Fruit fly (Drosophila melanogaster) whole organism, wandering third instar larva: Measurements from ENCODE around the gene bgm.

Source experiments
- Abd-B ChIP-seq: fragments of >200 bp; optimal IDR thresholded peaks from 2 replicates; lab custom pipeline; 2017; ENCODE audit warnings: missing biosample characterization, missing genetic modification characterization
- CG32264 ChIP-seq: fragments of 200-800 bp; sonication (Bioruptor generic); optimal IDR thresholded peaks from 2 replicates; lab custom pipeline; 2016; ENCODE audit warnings: missing biosample characterization, missing genetic modification characterization
- CG9705 ChIP-seq: fragments of 200-800 bp; sonication (Bioruptor generic); optimal IDR thresholded peaks from 2 replicates; lab custom pipeline; 2018; ENCODE audit warnings: missing biosample characterization, mild to moderate bottlenecking, missing genetic modification characterization
- CrebA ChIP-seq: fragments of 200-800 bp; sonication (Bioruptor generic); optimal IDR thresholded peaks from 2 replicates; lab custom pipeline; 2016; ENCODE audit warnings: missing biosample characterization, mild to moderate bottlenecking, missing genetic modification characterization, borderline replicate concordance
- Dfd ChIP-seq: fragments of >200 bp; optimal IDR thresholded peaks from 2 replicates; lab custom pipeline; 2017; ENCODE audit warnings: missing biosample characterization, missing genetic modification characterization
- Dif ChIP-seq: fragments of 200-275, 200-300 bp; sonication (Bioruptor generic); optimal IDR thresholded peaks from 2 replicates; lab custom pipeline; 2018; ENCODE audit warnings: missing biosample characterization, missing genetic modification characterization; ENCODE audit not compliant: partially characterized antibody
- GATAd ChIP-seq: sonication (Bioruptor generic); optimal IDR thresholded peaks from 2 replicates; lab custom pipeline; 2016; ENCODE audit warnings: missing biosample characterization, missing genetic modification characterization
- HLH106 ChIP-seq: fragments of 200-800 bp; optimal IDR thresholded peaks from 3 replicates; lab custom pipeline; 2019; ENCODE audit warnings: missing biosample characterization, mild to moderate bottlenecking, missing genetic modification characterization, moderate library complexity
- Hnf4 ChIP-seq: fragments of 200-800 bp; sonication (Bioruptor generic); optimal IDR thresholded peaks from 2 replicates; lab custom pipeline; 2016; ENCODE audit warnings: missing biosample characterization, mild to moderate bottlenecking, missing genetic modification characterization
- Hr78 ChIP-seq: fragments of >200 bp; optimal IDR thresholded peaks from 2 replicates; lab custom pipeline; 2017; ENCODE audit warnings: missing biosample characterization, missing genetic modification characterization
- Hr83 ChIP-seq: fragments of 200-300 bp; sonication (Bioruptor generic); optimal IDR thresholded peaks from 2 replicates; lab custom pipeline; 2016; ENCODE audit warnings: missing biosample characterization, mild to moderate bottlenecking, missing genetic modification characterization, moderate library complexity; ENCODE audit not compliant: poor library complexity, severe bottlenecking
- Jra ChIP-seq: sonication (Bioruptor generic); optimal IDR thresholded peaks from 2 replicates; lab custom pipeline; 2016; ENCODE audit warnings: missing biosample characterization, missing genetic modification characterization
- Mio ChIP-seq: sonication (Bioruptor generic); optimal IDR thresholded peaks from 2 replicates; lab custom pipeline; 2016; ENCODE audit warnings: missing biosample characterization, missing genetic modification characterization
- Myc ChIP-seq: fragments of >200 bp; optimal IDR thresholded peaks from 2 replicates; lab custom pipeline; 2017
- N ChIP-seq: fragments of >200 bp; optimal IDR thresholded peaks from 2 replicates; lab custom pipeline; 2018; ENCODE audit warnings: missing biosample characterization, missing external identifiers, missing genetic modification characterization
- OdsH ChIP-seq: fragments of 200-800 bp; sonication (Bioruptor generic); optimal IDR thresholded peaks from 2 replicates; lab custom pipeline; 2016; ENCODE audit warnings: missing biosample characterization, mild to moderate bottlenecking, missing genetic modification characterization
- Rel ChIP-seq, 2 experiments: fragments of 200-800 bp; sonication (Bioruptor generic) in 1 of 2; optimal IDR thresholded peaks; 2 replicates in 1 of 2; 3 replicates in 1 of 2; lab custom pipeline; 2016 to 2019; ENCODE audit warnings: mild to moderate bottlenecking in 2 of 2, missing biosample characterization in 2 of 2, missing genetic modification characterization in 2 of 2, moderate library complexity in 1 of 2
- Sp1 ChIP-seq: fragments of 200-800 bp; sonication (Bioruptor generic); optimal IDR thresholded peaks from 3 replicates; lab custom pipeline; 2019; ENCODE audit warnings: missing biosample characterization, mild to moderate bottlenecking, missing genetic modification characterization, moderate library complexity
- Vsx2 ChIP-seq: fragments of 200-300, 225-300 bp; sonication (Bioruptor generic); optimal IDR thresholded peaks from 2 replicates; lab custom pipeline; 2018; ENCODE audit warnings: missing biosample characterization, missing genetic modification characterization; ENCODE audit not compliant: partially characterized antibody
- br ChIP-seq: fragments of 200-800 bp; sonication (Bioruptor generic); optimal IDR thresholded peaks from 2 replicates; lab custom pipeline; 2016; ENCODE audit warnings: missing biosample characterization, missing genetic modification characterization
- brk ChIP-seq: fragments of 200-800 bp; sonication (Bioruptor generic); optimal IDR thresholded peaks from 2 replicates; lab custom pipeline; 2016; ENCODE audit warnings: missing biosample characterization, mild to moderate bottlenecking, missing genetic modification characterization
- dl ChIP-seq, 2 experiments: fragments of 175-275, 200-275 bp in 1 of 2; fragments of 200-275 bp in 1 of 2; sonication (Bioruptor generic); optimal IDR thresholded peaks; lab custom pipeline; 2018; ENCODE audit warnings: mild to moderate bottlenecking in 2 of 2, missing biosample characterization in 2 of 2, missing genetic modification characterization in 2 of 2, moderate library complexity in 2 of 2; ENCODE audit not compliant: partially characterized antibody in 2 of 2, insufficient read depth in 1 of 2
- dmrt93B ChIP-seq: fragments of 200-800 bp; sonication (Bioruptor generic); optimal IDR thresholded peaks from 2 replicates; lab custom pipeline; 2018; ENCODE audit warnings: missing biosample characterization, mild to moderate bottlenecking, missing genetic modification characterization
- dsf ChIP-seq: sonication (Bioruptor generic); optimal IDR thresholded peaks from 2 replicates; lab custom pipeline; 2016; ENCODE audit warnings: missing biosample characterization, missing genetic modification characterization, borderline replicate concordance
- ey ChIP-seq: fragments of 200-800 bp; sonication (Bioruptor generic); optimal IDR thresholded peaks from 2 replicates; lab custom pipeline; 2016; ENCODE audit warnings: missing biosample characterization, missing genetic modification characterization
- foxo ChIP-seq, 2 experiments: fragments of 200-800 bp; sonication (Bioruptor generic); optimal IDR thresholded peaks; 2 replicates in 1 of 2; 3 replicates in 1 of 2; lab custom pipeline; 2016 to 2017; ENCODE audit warnings: missing biosample characterization in 2 of 2, missing genetic modification characterization in 2 of 2
- fru ChIP-seq: fragments of 200-800 bp; sonication (Bioruptor generic); optimal IDR thresholded peaks from 3 replicates; lab custom pipeline; 2016; ENCODE audit warnings: missing biosample characterization, mild to moderate bottlenecking, missing genetic modification characterization
- h ChIP-seq: fragments of 200-800 bp; sonication (Bioruptor generic); optimal IDR thresholded peaks from 3 replicates; lab custom pipeline; 2016; ENCODE audit warnings: missing biosample characterization, mild to moderate bottlenecking, missing genetic modification characterization
- jim ChIP-seq: fragments of 175-275, 200-325 bp; sonication (Bioruptor generic); optimal IDR thresholded peaks from 2 replicates; lab custom pipeline; 2016; ENCODE audit warnings: missing biosample characterization, mild to moderate bottlenecking, missing genetic modification characterization
- lola ChIP-seq: fragments of >200 bp; optimal IDR thresholded peaks from 2 replicates; lab custom pipeline; 2017; ENCODE audit warnings: missing biosample characterization, missing genetic modification characterization
- pan ChIP-seq: fragments of >200 bp; optimal IDR thresholded peaks from 2 replicates; lab custom pipeline; 2017
- psq ChIP-seq: fragments of 200-800 bp; sonication (Bioruptor generic); optimal IDR thresholded peaks from 3 replicates; lab custom pipeline; 2017; ENCODE audit warnings: missing biosample characterization, mild to moderate bottlenecking, missing genetic modification characterization, moderate library complexity
- rgr ChIP-seq: fragments of 200-800 bp; sonication (Bioruptor generic); optimal IDR thresholded peaks from 3 replicates; lab custom pipeline; 2016; ENCODE audit warnings: missing biosample characterization, mild to moderate bottlenecking, missing genetic modification characterization
- sage ChIP-seq: fragments of 200-800 bp; sonication (Bioruptor generic); optimal IDR thresholded peaks from 2 replicates; lab custom pipeline; 2016; ENCODE audit warnings: missing biosample characterization, mild to moderate bottlenecking, missing genetic modification characterization
- sv ChIP-seq: fragments of 200-800 bp; sonication (Bioruptor generic); optimal IDR thresholded peaks from 3 replicates; lab custom pipeline; 2016; ENCODE audit warnings: missing biosample characterization, missing genetic modification characterization
- tai ChIP-seq: sonication (Bioruptor generic); optimal IDR thresholded peaks from 2 replicates; lab custom pipeline; 2016; ENCODE audit warnings: missing biosample characterization, missing genetic modification characterization
- usp ChIP-seq: fragments of >200 bp; optimal IDR thresholded peaks from 2 replicates; lab custom pipeline; 2017; ENCODE audit warnings: missing biosample characterization, missing genetic modification characterization
- woc ChIP-seq: sonication (Bioruptor generic); optimal IDR thresholded peaks from 2 replicates; lab custom pipeline; 2016; ENCODE audit warnings: missing biosample characterization, mild to moderate bottlenecking, missing genetic modification characterization

bgm gene

DNA sequence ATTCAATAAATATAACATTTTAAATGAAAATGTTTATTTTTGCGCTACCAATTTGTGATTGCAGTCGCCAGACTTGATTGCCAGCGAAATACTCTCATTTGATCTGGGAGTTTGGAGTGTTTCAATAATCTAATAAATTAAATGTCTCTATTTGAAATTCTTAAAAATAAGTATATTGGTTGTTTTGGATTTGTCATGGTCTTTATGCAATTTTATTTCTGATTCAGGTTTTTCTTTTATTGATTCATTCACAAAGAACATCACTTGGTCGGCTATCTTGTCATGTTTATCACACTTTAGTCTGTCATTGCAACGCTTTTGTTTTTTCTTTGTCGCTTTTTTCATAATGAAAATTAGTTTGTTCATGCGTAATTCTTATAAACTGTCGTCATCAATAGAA, 13.9 kb upstream of the bgm start:
- TF ChIP-seq Sp1 (GFP tag; lab: Kevin White, UChicago) (no peak), ey (no peak), sv (no peak), foxo (GFP tag; optimal IDR thresholded peaks at IDR 0.05; lab: Kevin White, UChicago) (peak in 1 of 2 experiments; percentile 36), rgr (GFP tag; lab: Kevin White, UChicago) (peak; percentile 19), pan (lab: Kevin White, UChicago) (no peak), Myc (no peak), Mio (GFP tag; lab: Kevin White, UChicago) (no peak), CG32264 (GFP tag; lab: Kevin White, UChicago) (no peak), Abd-B (GFP tag; lab: Kevin White, UChicago) (no peak), lola (no peak), woc (no peak), dsf (GFP tag; lab: Kevin White, UChicago) (no peak), CG9705 (no peak), Hr78 (no peak), jim (GFP tag; lab: Kevin White, UChicago) (no peak), psq (GFP tag; lab: Kevin White, UChicago) (no peak), Dif (no peak), sage (GFP tag; lab: Kevin White, UChicago) (peak; percentile 6), dmrt93B (no peak), OdsH (GFP tag; lab: Kevin White, UChicago) (no peak), dl (GFP tag; optimal IDR thresholded peaks at IDR 0.05; lab: Kevin White, UChicago; ENCODE audit: insufficient read depth in 1 of 2, partially characterized antibody in 2 of 2) (no peak), Hr83 (GFP tag; lab: Kevin White, UChicago) (no peak), Dfd (no peak), Vsx2 (no peak), Rel (GFP tag; optimal IDR thresholded peaks at IDR 0.05; lab: Kevin White, UChicago) (no peak), Rel (tag; optimal IDR thresholded peaks at IDR 0.05; lab: Kevin White, UChicago) (no peak), Jra (no peak), CrebA (GFP tag; lab: Kevin White, UChicago) (no peak), HLH106 (tag; lab: Kevin White, UChicago) (peak; percentile 63), N (GFP tag; lab: Kevin White, UChicago) (no peak), h (GFP tag; lab: Kevin White, UChicago) (peak; percentile 34)

- no peak for TF ChIP-seq Myc
- TF ChIP-seq Dfd, result peak; percentile 65
- no peak for TF ChIP-seq h (GFP tag; lab: Kevin White, UChicago)
- TF ChIP-seq HLH106 (tag; lab: Kevin White, UChicago), result no peak
- no peak for TF ChIP-seq tai (GFP tag; lab: Kevin White, UChicago)
- no peak for TF ChIP-seq br
- TF ChIP-seq CG9705, result no peak
- TF ChIP-seq Abd-B (GFP tag; lab: Kevin White, UChicago), result no peak
- no peak for TF ChIP-seq Hnf4 (GFP tag; lab: Kevin White, UChicago)
Observed at dm6 chr2L:14001078-14001477, 11.7 kb upstream of the bgm start, which contains the start of gene rk. rk (minus strand) TSS chr2L:14001248.

dm6 chr2L:14001887-14002286, 10.9 kb upstream of the bgm start:
- TF ChIP-seq sage (GFP tag; lab: Kevin White, UChicago), result no peak

DNA sequence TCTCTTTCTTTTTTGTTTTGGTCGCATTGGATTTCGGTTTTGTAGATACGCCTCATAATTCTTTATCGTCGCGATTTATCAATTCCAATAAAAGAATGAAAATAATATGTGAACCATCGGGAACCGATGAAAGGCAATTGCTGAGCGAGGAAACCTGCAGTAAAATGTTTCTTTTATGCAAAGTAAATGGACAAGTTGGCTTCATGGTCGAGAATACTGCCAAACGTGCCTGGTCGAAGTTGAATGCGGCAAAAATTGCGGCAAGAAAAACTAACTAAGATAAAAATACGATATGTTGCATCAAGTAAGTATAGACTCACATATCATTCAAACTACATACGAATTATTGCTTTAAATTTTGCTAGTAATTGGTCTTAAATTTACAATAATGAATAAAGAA, 5.0 kb upstream of the bgm start, which contains the start of gene CG42692:
Gene CG42692 (plus strand): TSS at position 301 of the 400 bp plus-strand sequence.
- TF ChIP-seq sage (GFP tag; lab: Kevin White, UChicago), result no peak
- TF ChIP-seq Vsx2, result no peak
- no peak for TF ChIP-seq usp (GFP tag; lab: Kevin White, UChicago)
- TF ChIP-seq psq (GFP tag; lab: Kevin White, UChicago), result no peak
- TF ChIP-seq jim (GFP tag; lab: Kevin White, UChicago), result no peak
- no peak for TF ChIP-seq fru
- no peak for TF ChIP-seq Abd-B (GFP tag; lab: Kevin White, UChicago)
- no peak for TF ChIP-seq tai (GFP tag; lab: Kevin White, UChicago)
- TF ChIP-seq brk (GFP tag; lab: Kevin White, UChicago), result no peak
- no peak for TF ChIP-seq ey
- no peak for TF ChIP-seq GATAd (GFP tag; lab: Kevin White, UChicago)
- TF ChIP-seq Dfd, result no peak
- TF ChIP-seq pan (lab: Kevin White, UChicago), result no peak
- TF ChIP-seq Hr78, result no peak
- TF ChIP-seq rgr (GFP tag; lab: Kevin White, UChicago), result no peak
- no peak for TF ChIP-seq OdsH (GFP tag; lab: Kevin White, UChicago)
- TF ChIP-seq CG32264 (GFP tag; lab: Kevin White, UChicago), result no peak
